Fruit fly (Drosophila melanogaster) whole organism, embryonic: ENCODE data around the gene CG33288.

Experiments
- Bdp1 ChIP-seq: fragments of 200-800 bp; sonication (Bioruptor generic); optimal IDR thresholded peaks from 3 replicates; lab custom pipeline; 2016; ENCODE audit warnings: missing biosample characterization, missing genetic modification characterization
- Bgb ChIP-seq: fragments of 200-800 bp; sonication (Bioruptor generic); IDR thresholded peaks from 2 replicates; pipeline ENCODE4 v1.3.6; 2022; ENCODE audit warnings: missing biosample characterization, missing genetic modification characterization; ENCODE audit not compliant: partially characterized antibody
- Blimp-1 ChIP-seq: fragments of 200-800 bp; sonication (Bioruptor generic); optimal IDR thresholded peaks from 3 replicates; lab custom pipeline; 2018; ENCODE audit warnings: missing biosample characterization, missing genetic modification characterization, mild to moderate bottlenecking, moderate library complexity, missing genetic modification reagents
- CG10321 ChIP-seq: fragments of 200-800 bp; sonication (Bioruptor generic); IDR thresholded peaks from 2 replicates; pipeline ENCODE4 v1.3.6; 2022; ENCODE audit warnings: missing biosample characterization, missing genetic modification characterization
- CG11456 ChIP-seq: fragments of 200-800 bp; sonication (Bioruptor generic); IDR thresholded peaks from 3 replicates; pipeline ENCODE4 v1.3.6; 2022; ENCODE audit warnings: missing biosample characterization, missing genetic modification characterization
- CG12659 ChIP-seq: fragments of 200-800 bp; sonication (Bioruptor generic); optimal IDR thresholded peaks from 3 replicates; lab custom pipeline; 2017; ENCODE audit warnings: mild to moderate bottlenecking, missing biosample characterization, missing genetic modification reagents, missing genetic modification characterization
- CG13775 ChIP-seq: fragments of 200-800 bp; sonication (Bioruptor generic); optimal IDR thresholded peaks from 3 replicates; lab custom pipeline; 2017; ENCODE audit warnings: missing biosample characterization, mild to moderate bottlenecking, missing genetic modification characterization
- CG14050 ChIP-seq: fragments of 200-800 bp; sonication (Bioruptor generic); IDR thresholded peaks from 3 replicates; pipeline ENCODE4 v1.3.6; 2022; ENCODE audit warnings: missing biosample characterization, missing genetic modification characterization
- CG14710 ChIP-seq: fragments of 200-800 bp; sonication (Bioruptor generic); optimal IDR thresholded peaks from 3 replicates; lab custom pipeline; 2019; ENCODE audit warnings: missing biosample characterization, mild to moderate bottlenecking, missing genetic modification characterization, moderate library complexity
- CG1529 ChIP-seq: fragments of 200-800 bp; sonication (Bioruptor generic); optimal IDR thresholded peaks from 3 replicates; lab custom pipeline; 2018; ENCODE audit warnings: missing biosample characterization, missing genetic modification characterization
- CG15696 ChIP-seq: fragments of 200-800 bp; sonication (Bioruptor generic); optimal IDR thresholded peaks from 2 replicates; lab custom pipeline; 2019; ENCODE audit warnings: missing biosample characterization, mild to moderate bottlenecking, missing genetic modification characterization, moderate library complexity
- CG18262 ChIP-seq: fragments of 200-800 bp; optimal IDR thresholded peaks from 3 replicates; lab custom pipeline; 2019; ENCODE audit warnings: missing biosample characterization, mild to moderate bottlenecking, missing genetic modification characterization, moderate library complexity
- CG18599 ChIP-seq: fragments of 200-800 bp; sonication (Bioruptor generic); optimal IDR thresholded peaks from 3 replicates; lab custom pipeline; 2017; ENCODE audit warnings: missing biosample characterization, missing genetic modification characterization, mild to moderate bottlenecking, moderate library complexity, missing genetic modification reagents
- CG3065 ChIP-seq: fragments of 200-800 bp; sonication (Bioruptor generic); optimal IDR thresholded peaks from 2 replicates; lab custom pipeline; 2016; ENCODE audit warnings: missing biosample characterization, missing genetic modification characterization
- CG34376 ChIP-seq: fragments of 200-800 bp; sonication (Bioruptor generic); optimal IDR thresholded peaks from 2 replicates; lab custom pipeline; 2018; ENCODE audit warnings: missing biosample characterization, mild to moderate bottlenecking, missing genetic modification characterization
- CG3847 ChIP-seq: fragments of 200-800 bp; sonication (Bioruptor generic); IDR thresholded peaks from 2 replicates; pipeline ENCODE4 v1.3.6; 2022; ENCODE audit warnings: missing biosample characterization, missing genetic modification characterization
- CG4328 ChIP-seq: fragments of 200-800 bp; sonication (Bioruptor generic); optimal IDR thresholded peaks from 3 replicates; lab custom pipeline; 2017; ENCODE audit warnings: missing biosample characterization, missing genetic modification reagents, missing genetic modification characterization
- CG4424 ChIP-seq: fragments of 200-800 bp; sonication (Bioruptor generic); optimal IDR thresholded peaks from 3 replicates; lab custom pipeline; 2016; ENCODE audit warnings: missing biosample characterization, missing genetic modification characterization
- CG7372 ChIP-seq: fragments of 200-800 bp; sonication (Bioruptor generic); IDR thresholded peaks from 2 replicates; pipeline ENCODE4 v1.3.6; 2022; ENCODE audit warnings: missing biosample characterization, missing genetic modification characterization
- CG9215 ChIP-seq: fragments of 200-800 bp; sonication (Bioruptor generic); IDR thresholded peaks from 2 replicates; pipeline ENCODE4 v1.3.6; 2022; ENCODE audit warnings: missing biosample characterization, missing genetic modification characterization
- CG9817 ChIP-seq: fragments of 200-800 bp; sonication (Bioruptor generic); optimal IDR thresholded peaks from 2 replicates; lab custom pipeline; 2018; ENCODE audit warnings: missing biosample characterization, mild to moderate bottlenecking, missing genetic modification characterization, moderate library complexity
- CkIIα-i1 ChIP-seq: fragments of 200-800 bp; sonication (Bioruptor generic); IDR thresholded peaks from 2 replicates; pipeline ENCODE4 v1.3.6; 2022; ENCODE audit warnings: missing biosample characterization, missing genetic modification characterization
- D19B ChIP-seq: fragments of 200-800 bp; sonication (Bioruptor generic); optimal IDR thresholded peaks from 2 replicates; lab custom pipeline; 2017; ENCODE audit warnings: missing biosample characterization, mild to moderate bottlenecking, missing genetic modification characterization
- Dad ChIP-seq: fragments of 200-800 bp; sonication (Bioruptor generic); optimal IDR thresholded peaks from 3 replicates; lab custom pipeline; 2016; ENCODE audit warnings: missing biosample characterization, missing genetic modification characterization
- Eip74EF ChIP-seq, 2 experiments: fragments of 200-800 bp in 1 of 2; fragments of >200 bp in 1 of 2; sonication (Bioruptor generic) in 1 of 2; optimal IDR thresholded peaks; 2 replicates each; lab custom pipeline; 2017 to 2019; ENCODE audit warnings: missing biosample characterization in 2 of 2, missing genetic modification characterization in 2 of 2, mild to moderate bottlenecking in 1 of 2, moderate library complexity in 1 of 2
- Gsc ChIP-seq: fragments of 200-800 bp; sonication (Bioruptor generic); IDR thresholded peaks from 2 replicates; pipeline ENCODE4 v1.3.6; 2022; ENCODE audit warnings: missing biosample characterization, missing genetic modification characterization
- Hand ChIP-seq: fragments of 200-800 bp; sonication (Bioruptor generic); optimal IDR thresholded peaks from 2 replicates; lab custom pipeline; 2017; ENCODE audit warnings: mild to moderate bottlenecking, missing biosample characterization, missing genetic modification reagents, missing genetic modification characterization
- Hmx ChIP-seq: fragments of 200-800 bp; sonication (Bioruptor generic); optimal IDR thresholded peaks from 2 replicates; lab custom pipeline; 2016; ENCODE audit warnings: missing biosample characterization, missing genetic modification characterization
- Jarid2 ChIP-seq: fragments of 200-800 bp; sonication (Bioruptor generic); optimal IDR thresholded peaks from 3 replicates; lab custom pipeline; 2017; ENCODE audit warnings: mild to moderate bottlenecking, missing biosample characterization, missing genetic modification reagents, missing genetic modification characterization
- Mad ChIP-seq: fragments of 200-800 bp; sonication (Bioruptor generic); optimal IDR thresholded peaks from 2 replicates; lab custom pipeline; 2016; ENCODE audit warnings: missing biosample characterization, missing genetic modification characterization
- Max ChIP-seq: fragments of 200-800 bp; sonication (Bioruptor generic); optimal IDR thresholded peaks from 2 replicates; lab custom pipeline; 2016; ENCODE audit warnings: missing biosample characterization, mild to moderate bottlenecking, missing genetic modification characterization
- Six4 ChIP-seq: fragments of 200-800 bp; sonication (Bioruptor generic); optimal IDR thresholded peaks from 2 replicates; lab custom pipeline; 2016; ENCODE audit warnings: missing biosample characterization, missing genetic modification characterization
- Ssrp ChIP-seq: fragments of 200-800 bp; sonication (Bioruptor generic); optimal IDR thresholded peaks from 2 replicates; lab custom pipeline; 2018; ENCODE audit warnings: missing biosample characterization, mild to moderate bottlenecking, missing genetic modification characterization, moderate library complexity
- Tbp ChIP-seq: fragments of >200 bp; optimal IDR thresholded peaks from 2 replicates; lab custom pipeline; 2018; ENCODE audit warnings: missing biosample characterization, missing genetic modification characterization
- ap ChIP-seq: fragments of 200-800 bp; sonication (Bioruptor generic); IDR thresholded peaks from 2 replicates; pipeline ENCODE4 v1.3.6; 2022; ENCODE audit warnings: missing biosample characterization, missing genetic modification characterization
- caup ChIP-seq: fragments of 200-800 bp; sonication (Bioruptor generic); optimal IDR thresholded peaks from 3 replicates; lab custom pipeline; 2017; ENCODE audit warnings: missing biosample characterization, mild to moderate bottlenecking, missing genetic modification characterization, moderate library complexity; ENCODE audit not compliant: severe bottlenecking
- chinmo ChIP-seq: fragments of 200-800 bp; sonication (Bioruptor generic); IDR thresholded peaks from 4 replicates; pipeline ENCODE4 v1.3.6; 2022; ENCODE audit warnings: missing biosample characterization, missing genetic modification characterization; ENCODE audit not compliant: partially characterized antibody
- chm ChIP-seq: fragments of 200-800 bp; sonication (Bioruptor generic); IDR thresholded peaks from 2 replicates; pipeline ENCODE4 v1.3.6; 2022; ENCODE audit warnings: missing biosample characterization, missing genetic modification characterization
- corto ChIP-seq: fragments of 200-800 bp; sonication (Bioruptor generic); optimal IDR thresholded peaks from 2 replicates; lab custom pipeline; 2016; ENCODE audit warnings: missing biosample characterization, mild to moderate bottlenecking, missing genetic modification characterization, moderate library complexity
- dimm ChIP-seq: fragments of 200-800 bp; sonication (Bioruptor generic); IDR thresholded peaks from 2 replicates; pipeline ENCODE4 v1.3.6; 2022; ENCODE audit warnings: missing biosample characterization, missing genetic modification characterization
- disco-r ChIP-seq: fragments of 200-800 bp; sonication (Bioruptor generic); optimal IDR thresholded peaks from 2 replicates; lab custom pipeline; 2016; ENCODE audit warnings: missing biosample characterization, missing genetic modification characterization
- esg ChIP-seq: fragments of 200-800 bp; sonication (Bioruptor generic); conservative IDR thresholded peaks from 2 replicates; pipeline ENCODE4 v1.3.6; 2022; ENCODE audit warnings: missing biosample characterization, missing genetic modification characterization
- fd102C ChIP-seq: fragments of 200-800 bp; sonication (Bioruptor generic); optimal IDR thresholded peaks from 2 replicates; lab custom pipeline; 2018; ENCODE audit warnings: missing biosample characterization, mild to moderate bottlenecking, missing genetic modification characterization, moderate library complexity
- lbe ChIP-seq: fragments of 200-800 bp; sonication (Bioruptor generic); optimal IDR thresholded peaks from 2 replicates; lab custom pipeline; 2016; ENCODE audit warnings: missing biosample characterization, mild to moderate bottlenecking, missing genetic modification characterization
- mam ChIP-seq: fragments of 200-800 bp; sonication (Bioruptor generic); optimal IDR thresholded peaks from 3 replicates; lab custom pipeline; 2016; ENCODE audit warnings: missing biosample characterization, missing genetic modification characterization
- otp ChIP-seq: fragments of 200-800 bp; sonication (Bioruptor generic); IDR thresholded peaks from 3 replicates; pipeline ENCODE4, ENCODE4 v1.3.6; 2022; ENCODE audit warnings: missing biosample characterization, missing genetic modification characterization
- run ChIP-seq: fragments of 200-800 bp; sonication (Bioruptor generic); optimal IDR thresholded peaks from 3 replicates; lab custom pipeline; 2018; ENCODE audit warnings: missing biosample characterization, mild to moderate bottlenecking, missing genetic modification characterization
- sima ChIP-seq: fragments of 200-800 bp; sonication (Bioruptor generic); optimal IDR thresholded peaks from 2 replicates; lab custom pipeline; 2016; ENCODE audit warnings: missing biosample characterization, missing genetic modification characterization
- stc ChIP-seq: fragments of 200-800 bp; sonication (Bioruptor generic); IDR thresholded peaks from 2 replicates; pipeline ENCODE4 v1.3.6; 2022; ENCODE audit warnings: missing biosample characterization, missing genetic modification characterization
- sug ChIP-seq: fragments of 200-800 bp; optimal IDR thresholded peaks from 2 replicates; lab custom pipeline; 2019; ENCODE audit warnings: missing biosample characterization, mild to moderate bottlenecking, missing genetic modification characterization, moderate library complexity
- trh ChIP-seq: fragments of 200-800 bp; sonication (Bioruptor generic); optimal IDR thresholded peaks from 2 replicates; lab custom pipeline; 2016; ENCODE audit warnings: missing biosample characterization, missing genetic modification characterization
- tup ChIP-seq: fragments of 200-800 bp; sonication (Bioruptor generic); optimal IDR thresholded peaks from 2 replicates; lab custom pipeline; 2016; ENCODE audit warnings: missing biosample characterization, mild to moderate bottlenecking, missing genetic modification characterization, moderate library complexity

Gene CG33288

DNA sequence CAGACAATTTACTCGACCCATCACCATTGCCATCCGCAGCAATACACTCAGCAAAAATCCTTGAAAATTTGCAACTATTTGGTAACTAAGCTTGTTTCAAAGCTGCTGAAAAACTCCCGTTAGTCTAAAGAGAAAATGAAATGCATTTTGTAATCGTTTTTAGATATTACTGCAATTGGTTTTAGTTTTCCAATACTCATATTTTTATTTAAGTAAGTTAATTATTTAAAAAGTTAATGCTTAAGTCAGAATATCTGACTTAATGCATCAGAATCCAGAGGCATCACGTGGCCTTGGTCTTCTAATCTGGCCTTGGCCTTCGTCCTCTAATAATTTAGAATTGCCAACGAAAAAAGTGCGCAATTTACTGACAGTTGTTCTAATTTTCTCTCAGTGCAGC, 35.3 kb downstream of the CG33288 start (continued):
- no peak for TF ChIP-seq caup (GFP tag; lab: Kevin White, UChicago)
- no peak for TF ChIP-seq CG18599 (GFP tag; lab: Kevin White, UChicago)
- TF ChIP-seq CG3847 (GFP tag; lab: Robert Waterston, UW): no peak
- TF ChIP-seq Jarid2 (GFP tag; lab: Kevin White, UChicago): peak; percentile 23
- no peak for TF ChIP-seq chinmo
- TF ChIP-seq CG15696 (tag; lab: Kevin White, UChicago): peak; percentile 49
- no peak for TF ChIP-seq CG11456 (GFP tag; lab: Robert Waterston, UW)
- TF ChIP-seq CG13775 (GFP tag; lab: Kevin White, UChicago): peak; percentile 39
- no peak for TF ChIP-seq chm (GFP tag; lab: Robert Waterston, UW)
- no peak for TF ChIP-seq dimm
- no peak for TF ChIP-seq D19B (GFP tag; lab: Kevin White, UChicago)
- TF ChIP-seq sug: no peak
- TF ChIP-seq Bgb (GFP tag; lab: Robert Waterston, UW): no peak
- TF ChIP-seq otp (GFP tag; lab: Robert Waterston, UW): no peak
- no peak for TF ChIP-seq Bdp1 (GFP tag; lab: Kevin White, UChicago)
- TF ChIP-seq trh: no peak
- TF ChIP-seq Ssrp (tag; lab: Kevin White, UChicago): peak; percentile 32
- TF ChIP-seq CG3065 (GFP tag; lab: Kevin White, UChicago): no peak
- peak; percentile 20 for TF ChIP-seq CG4424 (GFP tag; lab: Kevin White, UChicago)
- TF ChIP-seq CG1529 (GFP tag; lab: Kevin White, UChicago): no peak
- TF ChIP-seq sima (GFP tag; lab: Kevin White, UChicago): no peak
- TF ChIP-seq disco-r: no peak
- TF ChIP-seq Eip74EF (GFP tag; optimal IDR thresholded peaks at IDR 0.05; lab: Kevin White, UChicago): no peak
- no peak for TF ChIP-seq Max (GFP tag; lab: Kevin White, UChicago)
- TF ChIP-seq CG4328 (GFP tag; lab: Kevin White, UChicago): no peak
- TF ChIP-seq Dad (GFP tag; lab: Kevin White, UChicago): no peak
- TF ChIP-seq run: no peak
- no peak for TF ChIP-seq CG10321
- no peak for TF ChIP-seq fd102C (GFP tag; lab: Kevin White, UChicago)
- TF ChIP-seq CG9817 (tag; lab: Kevin White, UChicago): no peak
- TF ChIP-seq CG7372: no peak
- TF ChIP-seq tup: no peak
- TF ChIP-seq CkIIα-i1 (GFP tag; lab: Robert Waterston, UW): no peak
- TF ChIP-seq Tbp (GFP tag; lab: Kevin White, UChicago): no peak
- no peak for TF ChIP-seq corto (GFP tag; lab: Kevin White, UChicago)
- peak; percentile 59 for TF ChIP-seq CG14710 (tag; lab: Kevin White, UChicago)
- no peak for TF ChIP-seq esg (GFP tag; lab: Robert Waterston, UW)
- TF ChIP-seq Gsc (GFP tag; lab: Robert Waterston, UW): no peak
- no peak for TF ChIP-seq stc (GFP tag; lab: Robert Waterston, UW)
- TF ChIP-seq CG18262 (tag; lab: Kevin White, UChicago): peak; percentile 73
- TF ChIP-seq Hmx: no peak
- TF ChIP-seq CG9215 (GFP tag; lab: Robert Waterston, UW): no peak
- TF ChIP-seq Blimp-1 (GFP tag; lab: Kevin White, UChicago): no peak
- TF ChIP-seq CG34376 (GFP tag; lab: Kevin White, UChicago): no peak
- TF ChIP-seq CG14050 (GFP tag; lab: Robert Waterston, UW): no peak
- no peak for TF ChIP-seq ap (GFP tag; lab: Robert Waterston, UW)
- TF ChIP-seq Mad (GFP tag; lab: Kevin White, UChicago): no peak
- no peak for TF ChIP-seq mam (GFP tag; lab: Kevin White, UChicago)
- TF ChIP-seq CG12659 (GFP tag; lab: Kevin White, UChicago): no peak
- no peak for TF ChIP-seq Hand (GFP tag; lab: Kevin White, UChicago)
- TF ChIP-seq Six4 (GFP tag; lab: Kevin White, UChicago): no peak
- TF ChIP-seq lbe (GFP tag; lab: Kevin White, UChicago): no peak
